3 fruit fly cellular contexts compared by ENCODE assay signal in genomic region chr3L:3771406-3771935, dm6.
TF ChIP-seq lines count a peak whose summit lies in the region.

No protein-coding gene starts in this region.

TF ChIP-seq in whole organism, embryonic, 481 proteins besides CTCF, POLR2A, EP300 and RAD21 (continued from another document and continues in another):
- TF ChIP-seq prd (optimal IDR thresholded peaks at IDR 0.05; lab: Kevin White, UChicago) (no peak), prd (GFP tag; IDR thresholded peaks at IDR 0.05; lab: Robert Waterston, UW) (peak; percentile 83), hb (GFP tag; IDR thresholded peaks at IDR 0.05; lab: Robert Waterston, UW; ENCODE audit: partially characterized antibody) (no peak), amos (GFP tag; IDR thresholded peaks at IDR 0.05; lab: Robert Waterston, UW; ENCODE audit: partially characterized antibody) (no peak), Hr78 (GFP tag; optimal IDR thresholded peaks at IDR 0.05; lab: Kevin White, UChicago) (no peak), CG30431 (GFP tag; optimal IDR thresholded peaks at IDR 0.05; lab: Kevin White, UChicago) (no peak), ato (GFP tag; IDR thresholded peaks at IDR 0.05; lab: Robert Waterston, UW; ENCODE audit: partially characterized antibody) (no peak), pros (GFP tag; optimal IDR thresholded peaks at IDR 0.05; lab: Kevin White, UChicago) (no peak), Dbx (GFP tag; IDR thresholded peaks at IDR 0.05; lab: Robert Waterston, UW) (peak; percentile 93), Rfx (GFP tag; IDR thresholded peaks at IDR 0.05; lab: Robert Waterston, UW) (peak; percentile 94), CG11695 (GFP tag; IDR thresholded peaks at IDR 0.05; lab: Robert Waterston, UW) (peak; percentile 86), ham (GFP tag; IDR thresholded peaks at IDR 0.05; lab: Robert Waterston, UW) (no peak; the same call in 1 of the 2 replicates), CG17829 (tag; optimal IDR thresholded peaks at IDR 0.05; lab: Kevin White, UChicago) (peak; percentile 66), CG12659 (GFP tag; optimal IDR thresholded peaks at IDR 0.05; lab: Kevin White, UChicago) (peak; percentile 88), inv (GFP tag; IDR thresholded peaks at IDR 0.05; lab: Robert Waterston, UW; ENCODE audit: partially characterized antibody) (no peak), mirr (GFP tag; optimal IDR thresholded peaks at IDR 0.05; lab: Kevin White, UChicago) (peak; percentile 11), lilli (GFP tag; optimal IDR thresholded peaks at IDR 0.05; lab: Kevin White, UChicago) (peak; percentile 64), CG10321 (GFP tag; IDR thresholded peaks at IDR 0.05; lab: Robert Waterston, UW) (0 out of 2 replicates have a peak, but pooled peaks have one; percentile 39), tx (GFP tag; optimal IDR thresholded peaks at IDR 0.05; lab: Kevin White, UChicago) (no peak), CG12071 (GFP tag; optimal IDR thresholded peaks at IDR 0.05; lab: Kevin White, UChicago) (peak; percentile 14), CG6254 (GFP tag; optimal IDR thresholded peaks at IDR 0.05; lab: Kevin White, UChicago) (no peak), Hmx (GFP tag; optimal IDR thresholded peaks at IDR 0.05; lab: Kevin White, UChicago) (no peak), trem (tag; optimal IDR thresholded peaks at IDR 0.05; lab: Kevin White, UChicago) (no peak), CG9609 (GFP tag; optimal IDR thresholded peaks at IDR 0.05; lab: Kevin White, UChicago) (no peak), kni (GFP tag; optimal IDR thresholded peaks at IDR 0.05; lab: Kevin White, UChicago) (no peak), vfl (GFP tag; optimal IDR thresholded peaks at IDR 0.05; lab: Kevin White, UChicago) (no peak), HLHmδ (GFP tag; optimal IDR thresholded peaks at IDR 0.05; lab: Kevin White, UChicago) (no peak), Taf1 (GFP tag; IDR thresholded peaks at IDR 0.05; lab: Robert Waterston, UW) (peak; percentile 74), cato (GFP tag; optimal IDR thresholded peaks at IDR 0.05; lab: Kevin White, UChicago; ENCODE audit: borderline replicate concordance) (no peak), HLH4C (GFP tag; IDR thresholded peaks at IDR 0.05; lab: Robert Waterston, UW; ENCODE audit: partially characterized antibody) (no peak), aop (GFP tag; IDR thresholded peaks at IDR 0.05; lab: Robert Waterston, UW) (no peak), luna (GFP tag; optimal IDR thresholded peaks at IDR 0.05; lab: Kevin White, UChicago) (no peak), CG6175 (GFP tag; IDR thresholded peaks at IDR 0.05; lab: Robert Waterston, UW) (peak; percentile 47; the same call in 1 of the 3 replicates), chn (GFP tag; optimal IDR thresholded peaks at IDR 0.05; lab: Kevin White, UChicago) (no peak), dmrt99B (tag; optimal IDR thresholded peaks at IDR 0.05; lab: Kevin White, UChicago) (peak; percentile 81), CG9437 (GFP tag; optimal IDR thresholded peaks at IDR 0.05; lab: Kevin White, UChicago) (peak; percentile 62), CG6813 (GFP tag; optimal IDR thresholded peaks at IDR 0.05; lab: Kevin White, UChicago) (peak; percentile 68), CG30403 (GFP tag; optimal IDR thresholded peaks at IDR 0.05; lab: Kevin White, UChicago) (peak; percentile 79), CG16863 (GFP tag; optimal IDR thresholded peaks at IDR 0.05; lab: Kevin White, UChicago) (no peak), CG18619 (GFP tag; optimal IDR thresholded peaks at IDR 0.05; lab: Kevin White, UChicago) (peak; percentile 55), TFAM (GFP tag; optimal IDR thresholded peaks at IDR 0.05; lab: Kevin White, UChicago) (no peak), esg (GFP tag; conservative IDR thresholded peaks at IDR 0.05; lab: Robert Waterston, UW) (peak; percentile 69), unc-4 (GFP tag; IDR thresholded peaks at IDR 0.05; lab: Robert Waterston, UW; ENCODE audit: partially characterized antibody) (no peak)

TF ChIP-seq in whole organism, prepupa, 60 proteins besides CTCF, POLR2A, EP300 and RAD21 (continued from another document):
- TF ChIP-seq Eip78C (GFP tag; lab: Kevin White, UChicago) (peak; percentile 97), CG1621 (tag; optimal IDR thresholded peaks at IDR 0.05; lab: Kevin White, UChicago) (peak; percentile 50), CG11762 (GFP tag; optimal IDR thresholded peaks at IDR 0.05; lab: Kevin White, UChicago; ENCODE audit: insufficient read depth) (peak; percentile 43), eg (GFP tag; IDR thresholded peaks at IDR 0.05; lab: Robert Waterston, UW) (peak; percentile 94), CG4318 (GFP tag; optimal IDR thresholded peaks at IDR 0.05; lab: Kevin White, UChicago) (peak; percentile 44), dsx (GFP tag; optimal IDR thresholded peaks at IDR 0.05; lab: Kevin White, UChicago; ENCODE audit: poor library complexity, severe bottlenecking) (peak; percentile 85), esn (GFP tag; optimal IDR thresholded peaks at IDR 0.05; lab: Kevin White, UChicago) (peak; percentile 88), Sox15 (GFP tag; optimal IDR thresholded peaks at IDR 0.05; lab: Kevin White, UChicago) (peak; percentile 60), CG6792 (GFP tag; optimal IDR thresholded peaks at IDR 0.05; lab: Kevin White, UChicago) (peak; percentile 89), CG6276 (GFP tag; optimal IDR thresholded peaks at IDR 0.05; lab: Kevin White, UChicago) (peak; percentile 73), CG6163 (GFP tag; IDR thresholded peaks at IDR 0.05; lab: Robert Waterston, UW) (peak; percentile 80), Smox (GFP tag; optimal IDR thresholded peaks at IDR 0.05; lab: Kevin White, UChicago) (peak; percentile 73), net (GFP tag; optimal IDR thresholded peaks at IDR 0.05; lab: Kevin White, UChicago) (peak; percentile 56), Lpt (GFP tag; optimal IDR thresholded peaks at IDR 0.05; lab: Kevin White, UChicago) (peak; percentile 64), Gug (GFP tag; IDR thresholded peaks at IDR 0.05; lab: Robert Waterston, UW) (peak; percentile 81), Sox14 (GFP tag; optimal IDR thresholded peaks at IDR 0.05; lab: Kevin White, UChicago) (peak; percentile 40), cyc (GFP tag; optimal IDR thresholded peaks at IDR 0.05; lab: Kevin White, UChicago) (peak; percentile 71), svp (GFP tag; lab: Kevin White, UChicago) (peak; percentile 93), Hr39 (GFP tag; optimal IDR thresholded peaks at IDR 0.05; lab: Kevin White, UChicago) (peak; percentile 38), CG31627 (GFP tag; optimal IDR thresholded peaks at IDR 0.05; lab: Kevin White, UChicago) (peak; percentile 57), CG11902 (GFP tag; optimal IDR thresholded peaks at IDR 0.05; lab: Kevin White, UChicago) (peak; percentile 64), CG7368 (GFP tag; optimal IDR thresholded peaks at IDR 0.05; lab: Kevin White, UChicago) (peak; percentile 74), CG3032 (tag; optimal IDR thresholded peaks at IDR 0.05; lab: Kevin White, UChicago) (peak; percentile 71), spab (GFP tag; optimal IDR thresholded peaks at IDR 0.05; lab: Kevin White, UChicago) (peak; percentile 71), Eip75B (GFP tag; optimal IDR thresholded peaks at IDR 0.05; lab: Kevin White, UChicago) (peak; percentile 59), vri (GFP tag; optimal IDR thresholded peaks at IDR 0.05; lab: Kevin White, UChicago) (peak; percentile 48), acj6 (GFP tag; optimal IDR thresholded peaks at IDR 0.05; lab: Kevin White, UChicago) (peak; percentile 88), Sox102F (GFP tag; optimal IDR thresholded peaks at IDR 0.05; lab: Kevin White, UChicago) (peak; percentile 80), salr (GFP tag; optimal IDR thresholded peaks at IDR 0.05; lab: Kevin White, UChicago) (peak; percentile 5 to 67), Blimp-1 (GFP tag; optimal IDR thresholded peaks at IDR 0.05; lab: Kevin White, UChicago) (peak; percentile 68), Met (GFP tag; optimal IDR thresholded peaks at IDR 0.05; lab: Kevin White, UChicago) (peak; percentile 79), achi (GFP tag; optimal IDR thresholded peaks at IDR 0.05; lab: Kevin White, UChicago) (peak; percentile 88), fkh (GFP tag; optimal IDR thresholded peaks at IDR 0.05; lab: Kevin White, UChicago) (no peak), Eip93F (GFP tag; optimal IDR thresholded peaks at IDR 0.05; lab: Kevin White, UChicago) (no peak), CG10631 (GFP tag; optimal IDR thresholded peaks at IDR 0.05; lab: Kevin White, UChicago) (peak; percentile 81), OdsH (GFP tag; optimal IDR thresholded peaks at IDR 0.05; lab: Kevin White, UChicago) (peak; percentile 89), CG11294 (GFP tag; IDR thresholded peaks at IDR 0.05; lab: Robert Waterston, UW) (peak; percentile 79), dac (GFP tag; optimal IDR thresholded peaks at IDR 0.05; lab: Kevin White, UChicago) (no peak), lz (GFP tag; optimal IDR thresholded peaks at IDR 0.05; lab: Kevin White, UChicago) (peak; percentile 77)

TF ChIP-seq in whole organism, wandering third instar larva, 38 proteins besides CTCF, POLR2A, EP300 and RAD21 (continued from another document):
- TF ChIP-seq Vsx2 (GFP tag; optimal IDR thresholded peaks at IDR 0.05; lab: Kevin White, UChicago; ENCODE audit: partially characterized antibody) (peak; percentile 20), CG32264 (GFP tag; optimal IDR thresholded peaks at IDR 0.05; lab: Kevin White, UChicago) (no peak), Dif (GFP tag; optimal IDR thresholded peaks at IDR 0.05; lab: Kevin White, UChicago; ENCODE audit: partially characterized antibody) (no peak), ey (GFP tag; optimal IDR thresholded peaks at IDR 0.05; lab: Kevin White, UChicago) (peak; percentile 45), tai (GFP tag; optimal IDR thresholded peaks at IDR 0.05; lab: Kevin White, UChicago) (peak; percentile 38), jim (GFP tag; optimal IDR thresholded peaks at IDR 0.05; lab: Kevin White, UChicago) (no peak), pan (optimal IDR thresholded peaks at IDR 0.05; lab: Kevin White, UChicago) (no peak), HLH106 (tag; optimal IDR thresholded peaks at IDR 0.05; lab: Kevin White, UChicago) (peak; percentile 86), sv (GFP tag; optimal IDR thresholded peaks at IDR 0.05; lab: Kevin White, UChicago) (peak; percentile 35), rgr (GFP tag; optimal IDR thresholded peaks at IDR 0.05; lab: Kevin White, UChicago) (peak; percentile 70), Myc (optimal IDR thresholded peaks at IDR 0.05; lab: Kevin White, UChicago) (no peak), Mio (GFP tag; optimal IDR thresholded peaks at IDR 0.05; lab: Kevin White, UChicago) (no peak), woc (GFP tag; optimal IDR thresholded peaks at IDR 0.05; lab: Kevin White, UChicago) (peak; percentile 48), dsf (GFP tag; optimal IDR thresholded peaks at IDR 0.05; lab: Kevin White, UChicago; ENCODE audit: borderline replicate concordance) (no peak), Hr78 (GFP tag; optimal IDR thresholded peaks at IDR 0.05; lab: Kevin White, UChicago) (no peak)
